Fruit fly (Drosophila melanogaster) whole organism, embryonic: ENCODE measurements around the gene 5-HT7.

Experiments used
- CG10267 ChIP-seq: fragments of 200-800 bp; sonication (Bioruptor generic); optimal IDR thresholded peaks from 2 replicates; lab custom pipeline; 2018; ENCODE audit warnings: missing biosample characterization, mild to moderate bottlenecking, missing genetic modification characterization, moderate library complexity
- CG11456 ChIP-seq: fragments of 200-800 bp; sonication (Bioruptor generic); IDR thresholded peaks from 3 replicates; pipeline ENCODE4 v1.3.6; 2022; ENCODE audit warnings: missing biosample characterization, missing genetic modification characterization
- CG12942 ChIP-seq: fragments of 200-800 bp; sonication (Bioruptor generic); optimal IDR thresholded peaks from 3 replicates; lab custom pipeline; 2016; ENCODE audit warnings: missing biosample characterization, missing genetic modification characterization
- CG14965 ChIP-seq: fragments of 200-800 bp; sonication (Bioruptor generic); optimal IDR thresholded peaks from 2 replicates; lab custom pipeline; 2016; ENCODE audit warnings: missing biosample characterization, missing genetic modification characterization, borderline replicate concordance
- CG15073 ChIP-seq: fragments of 200-800 bp; sonication (Bioruptor generic); optimal IDR thresholded peaks from 2 replicates; lab custom pipeline; 2016; ENCODE audit warnings: missing biosample characterization, missing genetic modification characterization
- CG15479 ChIP-seq: fragments of 200-800 bp; sonication (Bioruptor generic); optimal IDR thresholded peaks from 3 replicates; lab custom pipeline; 2019; ENCODE audit warnings: missing biosample characterization, mild to moderate bottlenecking, missing genetic modification characterization, moderate library complexity
- CG15514 ChIP-seq: fragments of 200-800 bp; sonication (Bioruptor generic); optimal IDR thresholded peaks from 3 replicates; lab custom pipeline; 2017; ENCODE audit warnings: missing biosample characterization, missing genetic modification characterization, mild to moderate bottlenecking, moderate library complexity, missing genetic modification reagents
- CG17802 ChIP-seq: fragments of 200-800 bp; sonication (Bioruptor generic); optimal IDR thresholded peaks from 2 replicates; lab custom pipeline; 2018; ENCODE audit warnings: missing biosample characterization, mild to moderate bottlenecking, missing genetic modification characterization, moderate library complexity
- CG18262 ChIP-seq: fragments of 200-800 bp; optimal IDR thresholded peaks from 3 replicates; lab custom pipeline; 2019; ENCODE audit warnings: missing biosample characterization, mild to moderate bottlenecking, missing genetic modification characterization, moderate library complexity
- CG1832 ChIP-seq: fragments of 200-800 bp; sonication (Bioruptor generic); optimal IDR thresholded peaks from 2 replicates; lab custom pipeline; 2017; ENCODE audit warnings: missing biosample characterization, mild to moderate bottlenecking, missing genetic modification characterization, inconsistent platforms
- CG31224 ChIP-seq: fragments of 200-800 bp; sonication (Bioruptor generic); IDR thresholded peaks from 2 replicates; pipeline ENCODE4 v1.3.6; 2022; ENCODE audit warnings: missing biosample characterization, missing genetic modification characterization
- CG33557 ChIP-seq: fragments of 200-800 bp; sonication (Bioruptor generic); optimal IDR thresholded peaks from 2 replicates; lab custom pipeline; 2019; ENCODE audit warnings: missing biosample characterization, mild to moderate bottlenecking, missing genetic modification characterization, moderate library complexity
- CG4707 ChIP-seq: fragments of 200-800 bp; sonication (Bioruptor generic); optimal IDR thresholded peaks from 2 replicates; lab custom pipeline; 2018; ENCODE audit warnings: missing biosample characterization, mild to moderate bottlenecking, missing genetic modification characterization, moderate library complexity
- CG4730 ChIP-seq: fragments of 200-800 bp; sonication (Bioruptor generic); IDR thresholded peaks from 2 replicates; pipeline ENCODE4 v1.3.6; 2022; ENCODE audit warnings: missing biosample characterization, missing genetic modification characterization
- CG5245 ChIP-seq: fragments of 200-800 bp; sonication (Bioruptor generic); optimal IDR thresholded peaks from 3 replicates; lab custom pipeline; 2016; ENCODE audit warnings: missing biosample characterization, missing genetic modification characterization
- CG6654 ChIP-seq: fragments of 200-800 bp; sonication (Bioruptor generic); optimal IDR thresholded peaks from 2 replicates; lab custom pipeline; 2017; ENCODE audit warnings: missing biosample characterization, mild to moderate bottlenecking, missing genetic modification characterization
- CG6813 ChIP-seq: fragments of 200-800 bp; sonication (Bioruptor generic); optimal IDR thresholded peaks from 2 replicates; lab custom pipeline; 2017; ENCODE audit warnings: missing biosample characterization, missing genetic modification characterization, mild to moderate bottlenecking, moderate library complexity, missing genetic modification reagents
- CG6854 ChIP-seq: fragments of 200-800 bp; sonication (Bioruptor generic); optimal IDR thresholded peaks from 3 replicates; lab custom pipeline; 2017; ENCODE audit warnings: missing biosample characterization, mild to moderate bottlenecking, missing genetic modification characterization
- CG8089 ChIP-seq: fragments of 200-800 bp; sonication (Bioruptor generic); optimal IDR thresholded peaks from 3 replicates; lab custom pipeline; 2016; ENCODE audit warnings: missing biosample characterization, missing genetic modification characterization
- CG8281 ChIP-seq: fragments of 200-800 bp; sonication (Bioruptor generic); optimal IDR thresholded peaks from 2 replicates; lab custom pipeline; 2018; ENCODE audit warnings: missing biosample characterization, mild to moderate bottlenecking, missing genetic modification characterization, moderate library complexity
- Deaf1 ChIP-seq: fragments of 200-800 bp; optimal IDR thresholded peaks from 3 replicates; lab custom pipeline; 2019; ENCODE audit warnings: missing biosample characterization, mild to moderate bottlenecking, missing genetic modification characterization, moderate library complexity
- Dek ChIP-seq: fragments of 200-800 bp; sonication (Bioruptor generic); optimal IDR thresholded peaks from 3 replicates; lab custom pipeline; 2019; ENCODE audit warnings: missing biosample characterization, mild to moderate bottlenecking, missing genetic modification characterization, moderate library complexity
- Drgx ChIP-seq: fragments of 200-800 bp; sonication (Bioruptor generic); IDR thresholded peaks from 2 replicates; pipeline ENCODE4 v1.3.6; 2022; ENCODE audit warnings: missing biosample characterization, missing genetic modification characterization
- HmgD ChIP-seq: fragments of 200-800 bp; sonication (Bioruptor generic); optimal IDR thresholded peaks from 3 replicates; lab custom pipeline; 2016; ENCODE audit warnings: missing biosample characterization, missing genetic modification characterization
- NK7.1 ChIP-seq: fragments of 200-800 bp; sonication (Bioruptor generic); optimal IDR thresholded peaks from 3 replicates; lab custom pipeline; 2016; ENCODE audit warnings: missing biosample characterization, missing genetic modification characterization
- Ptx1 ChIP-seq: fragments of 200-800 bp; sonication (Bioruptor generic); IDR thresholded peaks from 2 replicates; pipeline ENCODE4 v1.3.6; 2022; ENCODE audit warnings: missing biosample characterization, missing genetic modification characterization
- Sry-δ ChIP-seq: fragments of 200-800 bp; sonication (Bioruptor generic); optimal IDR thresholded peaks from 2 replicates; lab custom pipeline; 2016; ENCODE audit warnings: missing biosample characterization, missing genetic modification characterization
- Stat92E ChIP-seq, 3 experiments: fragments of >200 bp in 2 of 3; fragments of 200-800 bp in 1 of 3; sonication (Bioruptor generic) in 1 of 3; optimal IDR thresholded peaks; 2 replicates each; lab custom pipeline; 2017 to 2019; ENCODE audit warnings: missing biosample characterization in 3 of 3, missing genetic modification characterization in 3 of 3, mild to moderate bottlenecking in 1 of 3, moderate library complexity in 1 of 3
- TFAM ChIP-seq: fragments of 200-800 bp; sonication (Bioruptor generic); optimal IDR thresholded peaks from 2 replicates; lab custom pipeline; 2017; ENCODE audit warnings: missing biosample characterization, missing genetic modification characterization, inconsistent platforms
- crp ChIP-seq, 2 experiments: fragments of 200-800 bp; sonication (Bioruptor generic); optimal IDR thresholded peaks; 2 replicates in 1 of 2; 3 replicates in 1 of 2; lab custom pipeline; 2017; ENCODE audit warnings: missing biosample characterization in 2 of 2, missing genetic modification characterization in 2 of 2, mild to moderate bottlenecking in 1 of 2, moderate library complexity in 1 of 2
- dpn ChIP-seq, 2 experiments: fragments of 200-800 bp; sonication (Bioruptor generic); optimal IDR thresholded peaks; 3 replicates each; lab custom pipeline; 2016; ENCODE audit warnings: missing biosample characterization in 2 of 2, missing genetic modification characterization in 2 of 2
- exex ChIP-seq: fragments of 200-800 bp; sonication (Bioruptor generic); optimal IDR thresholded peaks from 4 replicates; lab custom pipeline; 2018; ENCODE audit warnings: missing biosample characterization, mild to moderate bottlenecking, missing genetic modification characterization, moderate library complexity
- fd3F ChIP-seq: fragments of 200-800 bp; sonication (Bioruptor generic); optimal IDR thresholded peaks from 2 replicates; lab custom pipeline; 2018; ENCODE audit warnings: missing biosample characterization, mild to moderate bottlenecking, missing genetic modification characterization, moderate library complexity
- grn ChIP-seq: fragments of 200-800 bp; sonication (Bioruptor generic); optimal IDR thresholded peaks from 3 replicates; lab custom pipeline; 2017; ENCODE audit warnings: missing biosample characterization, missing genetic modification characterization
- inv ChIP-seq: fragments of 200-800 bp; sonication (Bioruptor generic); IDR thresholded peaks from 2 replicates; pipeline ENCODE4 v1.3.6; 2022; ENCODE audit warnings: missing biosample characterization, missing genetic modification characterization; ENCODE audit not compliant: partially characterized antibody
- jigr1 ChIP-seq: fragments of 200-800 bp; sonication (Bioruptor generic); IDR thresholded peaks from 3 replicates; pipeline ENCODE4 v1.3.6; 2022; ENCODE audit warnings: missing biosample characterization, missing genetic modification characterization
- kay ChIP-seq: fragments of 200-800 bp; sonication (Bioruptor generic); optimal IDR thresholded peaks from 2 replicates; lab custom pipeline; 2016; ENCODE audit warnings: missing biosample characterization, missing genetic modification characterization
- nerfin-1 ChIP-seq: fragments of 200-800 bp; sonication (Bioruptor generic); optimal IDR thresholded peaks from 3 replicates; lab custom pipeline; 2019; ENCODE audit warnings: missing biosample characterization, mild to moderate bottlenecking, missing genetic modification characterization, moderate library complexity
- nerfin-2 ChIP-seq: fragments of 200-800 bp; sonication (Bioruptor generic); IDR thresholded peaks from 2 replicates; pipeline ENCODE4 v1.3.6; 2022; ENCODE audit warnings: missing biosample characterization, missing genetic modification characterization; ENCODE audit not compliant: partially characterized antibody
- nmo ChIP-seq: fragments of 200-800 bp; sonication (Bioruptor generic); optimal IDR thresholded peaks from 2 replicates; lab custom pipeline; 2018; ENCODE audit warnings: missing biosample characterization, mild to moderate bottlenecking, missing genetic modification characterization, moderate library complexity
- psq ChIP-seq: fragments of 200-800 bp; sonication (Bioruptor generic); optimal IDR thresholded peaks from 2 replicates; lab custom pipeline; 2017; ENCODE audit warnings: missing biosample characterization, missing genetic modification characterization
- pzg ChIP-seq: fragments of 200-800 bp; sonication (Bioruptor generic); optimal IDR thresholded peaks from 3 replicates; lab custom pipeline; 2018; ENCODE audit warnings: missing biosample characterization, mild to moderate bottlenecking, missing genetic modification characterization, moderate library complexity
- row ChIP-seq: fragments of 200-800 bp; sonication (Bioruptor generic); IDR thresholded peaks from 3 replicates; pipeline ENCODE4 v1.3.6; 2022; ENCODE audit warnings: missing biosample characterization, missing genetic modification characterization
- sens ChIP-seq: fragments of 200-800 bp; sonication (Bioruptor generic); peaks from one replicate; lab custom pipeline; 2016; ENCODE audit warnings: missing biosample characterization, missing genetic modification characterization
- sima ChIP-seq: fragments of 200-800 bp; sonication (Bioruptor generic); optimal IDR thresholded peaks from 2 replicates; lab custom pipeline; 2016; ENCODE audit warnings: missing biosample characterization, missing genetic modification characterization
- sug ChIP-seq: fragments of 200-800 bp; optimal IDR thresholded peaks from 2 replicates; lab custom pipeline; 2019; ENCODE audit warnings: missing biosample characterization, mild to moderate bottlenecking, missing genetic modification characterization, moderate library complexity
- tna ChIP-seq: fragments of 200-800 bp; sonication (Bioruptor generic); IDR thresholded peaks from 2 replicates; pipeline ENCODE4 v1.3.6; 2022; ENCODE audit warnings: missing biosample characterization, missing genetic modification characterization; ENCODE audit not compliant: partially characterized antibody
- unc-4 ChIP-seq: fragments of 200-800 bp; sonication (Bioruptor generic); IDR thresholded peaks from 2 replicates; pipeline ENCODE4 v1.3.6; 2022; ENCODE audit warnings: missing biosample characterization, missing genetic modification characterization; ENCODE audit not compliant: partially characterized antibody
- vnd ChIP-seq: fragments of 200-800 bp; sonication (Bioruptor generic); IDR thresholded peaks from 3 replicates; pipeline ENCODE4 v1.3.6; 2022; ENCODE audit warnings: missing biosample characterization, missing genetic modification characterization; ENCODE audit not compliant: partially characterized antibody
- wdn ChIP-seq: fragments of 200-800 bp; sonication (Bioruptor generic); IDR thresholded peaks from 2 replicates; pipeline ENCODE4 v1.3.6; 2022; ENCODE audit warnings: missing biosample characterization, missing genetic modification characterization

Gene 5-HT7

DNA sequence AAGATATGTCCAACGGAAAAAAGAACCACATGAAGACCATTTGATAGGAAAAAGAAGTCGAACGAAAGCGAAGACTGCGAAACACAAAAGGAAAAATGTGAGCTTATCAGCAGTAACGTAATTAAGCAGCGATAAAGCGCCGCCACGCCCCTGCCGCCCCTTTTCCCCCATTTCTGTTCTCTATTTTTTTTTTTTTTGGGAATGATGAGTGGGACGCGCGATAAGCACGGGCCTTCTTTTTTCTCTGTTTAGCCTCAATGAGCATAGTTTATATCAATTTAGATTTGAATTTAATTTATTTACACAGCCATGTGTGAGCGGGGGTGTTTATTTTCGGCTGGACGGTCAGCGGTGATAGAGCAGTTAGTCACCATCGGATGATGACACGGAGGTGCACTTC, 6.6 kb downstream of the 5-HT7 start (continued):
- TF ChIP-seq CG6654 (GFP tag; lab: Kevin White, UChicago) (no peak), Stat92E (GFP tag; optimal IDR thresholded peaks at IDR 0.05; lab: Kevin White, UChicago) (no peak), Sry-δ (GFP tag; lab: Kevin White, UChicago) (no peak), dpn (GFP tag; optimal IDR thresholded peaks at IDR 0.05; lab: Kevin White, UChicago) (no peak), NK7.1 (GFP tag; lab: Kevin White, UChicago) (no peak), sug (tag; lab: Kevin White, UChicago) (peak; percentile 61), Dek (tag; lab: Kevin White, UChicago) (no peak), vnd (peak; percentile 56; the same call in 1 of the 3 replicates), inv (GFP tag; lab: Robert Waterston, UW) (no peak), fd3F (GFP tag; lab: Kevin White, UChicago) (no peak), nerfin-1 (tag; lab: Kevin White, UChicago) (no peak), CG1832 (GFP tag; lab: Kevin White, UChicago) (no peak), HmgD (no peak), Deaf1 (tag; lab: Kevin White, UChicago) (no peak), TFAM (GFP tag; lab: Kevin White, UChicago) (no peak), CG18262 (tag; lab: Kevin White, UChicago) (no peak), CG15479 (no peak), CG15514 (GFP tag; lab: Kevin White, UChicago) (peak; percentile 22), CG6854 (GFP tag; lab: Kevin White, UChicago) (no peak), grn (peak; percentile 60), sima (no peak), kay (GFP tag; lab: Kevin White, UChicago) (peak; percentile 42), tna (GFP tag; lab: Robert Waterston, UW) (no peak), CG31224 (no peak), CG4707 (GFP tag; lab: Kevin White, UChicago) (no peak), Drgx (no peak), CG11456 (GFP tag; lab: Robert Waterston, UW) (no peak), CG10267 (tag; lab: Kevin White, UChicago) (no peak), CG4730 (GFP tag; lab: Robert Waterston, UW) (no peak), CG12942 (GFP tag; lab: Kevin White, UChicago) (no peak), CG6813 (GFP tag; lab: Kevin White, UChicago) (no peak), exex (peak; percentile 97), CG14965 (GFP tag; lab: Kevin White, UChicago) (no peak), crp (GFP tag; optimal IDR thresholded peaks at IDR 0.05; lab: Kevin White, UChicago) (no peak), CG17802 (tag; lab: Kevin White, UChicago) (no peak), row (GFP tag; lab: Robert Waterston, UW) (no peak), jigr1 (GFP tag; lab: Robert Waterston, UW) (no peak), CG15073 (GFP tag; lab: Kevin White, UChicago) (no peak), CG33557 (GFP tag; lab: Kevin White, UChicago) (no peak), CG5245 (GFP tag; lab: Kevin White, UChicago) (no peak), CG8281 (no peak), sens (GFP tag; lab: Kevin White, UChicago) (no peak), psq (GFP tag; lab: Kevin White, UChicago) (no peak), CG8089 (GFP tag; lab: Kevin White, UChicago) (no peak), nerfin-2 (GFP tag; lab: Robert Waterston, UW) (no peak), pzg (no peak), Ptx1 (GFP tag; lab: Robert Waterston, UW) (no peak), unc-4 (GFP tag; lab: Robert Waterston, UW) (no peak), wdn (no peak), nmo (GFP tag; lab: Kevin White, UChicago) (no peak)
